Worm (Caenorhabditis elegans) whole organism, L2 larva: ENCODE measurements around the gene F22B7.3.

ENCODE experiments used
- C34F6.9 ChIP-seq: fragments of 150-350 bp; optimal IDR thresholded peaks from 2 replicates; lab custom pipeline; 2014; ENCODE audit warnings: missing biosample characterization, missing genetic modification characterization
- R02D3.7 ChIP-seq: fragments of 150-350 bp; optimal IDR thresholded peaks from 2 replicates; lab custom pipeline; 2014; ENCODE audit warnings: missing biosample characterization, missing genetic modification characterization
- ZK546.5 ChIP-seq: sonication (generic microtip); optimal IDR thresholded peaks from 2 replicates; lab custom pipeline; 2017; ENCODE audit warnings: missing biosample characterization, missing genetic modification characterization
- alr-1 ChIP-seq: fragments of 150-350 bp; optimal IDR thresholded peaks from 2 replicates; lab custom pipeline; 2014; ENCODE audit warnings: missing biosample characterization, missing genetic modification characterization
- aly-2 ChIP-seq: fragments of 150-350 bp; optimal IDR thresholded peaks from 2 replicates; lab custom pipeline; 2014; ENCODE audit warnings: missing biosample characterization, missing genetic modification characterization
- ama-1 ChIP-seq: fragments of 150-350 bp; optimal IDR thresholded peaks from 2 replicates; lab custom pipeline; 2018; ENCODE audit warnings: inconsistent platforms
- blmp-1 ChIP-seq: sonication (generic microtip); optimal IDR thresholded peaks from 2 replicates; lab custom pipeline; 2017; ENCODE audit warnings: missing genetic modification characterization, mild to moderate bottlenecking, missing compliant biosample characterization, antibody characterized with exemption, moderate library complexity; ENCODE audit not compliant: insufficient read depth
- ceh-16 ChIP-seq: fragments of 150-350 bp; optimal IDR thresholded peaks from 2 replicates; lab custom pipeline; 2014; ENCODE audit warnings: missing biosample characterization, missing genetic modification characterization
- ceh-82 ChIP-seq: fragments of 150-350 bp; optimal IDR thresholded peaks from 2 replicates; lab custom pipeline; 2014; ENCODE audit warnings: missing biosample characterization, missing genetic modification characterization
- crh-2 ChIP-seq: sonication (generic microtip); optimal IDR thresholded peaks from 2 replicates; lab custom pipeline; 2017; ENCODE audit warnings: missing biosample characterization, missing genetic modification characterization
- dmd-4 ChIP-seq: sonication (generic microtip); optimal IDR thresholded peaks from 2 replicates; lab custom pipeline; 2017; ENCODE audit warnings: missing biosample characterization, missing genetic modification characterization
- elt-1 ChIP-seq: fragments of 150-350 bp; optimal IDR thresholded peaks from 2 replicates; lab custom pipeline; 2014; ENCODE audit warnings: missing biosample characterization, missing genetic modification characterization
- elt-3 ChIP-seq: sonication (generic microtip); optimal IDR thresholded peaks from 2 replicates; lab custom pipeline; 2017; ENCODE audit warnings: missing biosample characterization, missing genetic modification characterization
- fos-1 ChIP-seq: fragments of 150-350 bp; optimal IDR thresholded peaks from 2 replicates; lab custom pipeline; 2014; ENCODE audit warnings: missing biosample characterization, missing genetic modification characterization
- gmeb-1 ChIP-seq: fragments of 150-350 bp; optimal IDR thresholded peaks from 2 replicates; lab custom pipeline; 2014; ENCODE audit warnings: missing biosample characterization, missing genetic modification characterization
- lin-13 ChIP-seq: fragments of 150-350 bp; optimal IDR thresholded peaks from 2 replicates; lab custom pipeline; 2014; ENCODE audit warnings: missing biosample characterization, missing genetic modification reagents, missing genetic modification characterization
- lin-39 ChIP-seq: fragments of 150-350 bp; optimal IDR thresholded peaks from 2 replicates; lab custom pipeline; 2014; ENCODE audit warnings: missing biosample characterization, missing genetic modification reagents, missing genetic modification characterization
- lsy-2 ChIP-seq, 2 experiments: fragments of 150-350 bp in 1 of 2; sonication (generic microtip) in 1 of 2; optimal IDR thresholded peaks; 2 replicates each; lab custom pipeline; 2014 to 2017; ENCODE audit warnings: missing biosample characterization in 2 of 2, missing genetic modification characterization in 2 of 2
- mbf-1 ChIP-seq: sonication (generic microtip); optimal IDR thresholded peaks from 2 replicates; lab custom pipeline; 2017; ENCODE audit warnings: missing biosample characterization, missing genetic modification characterization
- mdl-1 ChIP-seq, 2 experiments: fragments of 150-350 bp in 1 of 2; sonication (generic microtip) in 1 of 2; optimal IDR thresholded peaks; 2 replicates each; lab custom pipeline; 2017; ENCODE audit warnings: missing biosample characterization in 2 of 2, missing genetic modification characterization in 2 of 2
- nhr-10 ChIP-seq: sonication (generic microtip); optimal IDR thresholded peaks from 2 replicates; lab custom pipeline; 2017; ENCODE audit warnings: missing biosample characterization, missing genetic modification characterization
- nhr-12 ChIP-seq: fragments of 150-350 bp; optimal IDR thresholded peaks from 2 replicates; lab custom pipeline; 2014; ENCODE audit warnings: missing biosample characterization, missing genetic modification characterization
- nhr-129 ChIP-seq: fragments of 150-350 bp; optimal IDR thresholded peaks from 2 replicates; lab custom pipeline; 2014; ENCODE audit warnings: missing biosample characterization, missing genetic modification characterization
- nhr-237 ChIP-seq: fragments of 150-350 bp; optimal IDR thresholded peaks from 2 replicates; lab custom pipeline; 2014; ENCODE audit warnings: missing biosample characterization, missing genetic modification characterization
- nhr-25 ChIP-seq: fragments of 150-350 bp; sonication (generic microtip); optimal IDR thresholded peaks from 3 replicates; lab custom pipeline; 2014; ENCODE audit warnings: missing biosample characterization, missing genetic modification characterization
- nhr-6 ChIP-seq: fragments of 150-350 bp; optimal IDR thresholded peaks from 2 replicates; lab custom pipeline; 2014; ENCODE audit warnings: missing biosample characterization, missing genetic modification characterization
- nhr-77 ChIP-seq: fragments of 150-350 bp; optimal IDR thresholded peaks from 2 replicates; lab custom pipeline; 2014; ENCODE audit warnings: missing biosample characterization, missing genetic modification characterization
- peb-1 ChIP-seq: fragments of 150-350 bp; optimal IDR thresholded peaks from 2 replicates; lab custom pipeline; 2014; ENCODE audit warnings: missing biosample characterization, missing genetic modification characterization
- sem-4 ChIP-seq: fragments of 150-350 bp; optimal IDR thresholded peaks from 2 replicates; lab custom pipeline; 2014; ENCODE audit warnings: missing biosample characterization, missing genetic modification reagents, missing genetic modification characterization
- skn-1 ChIP-seq: sonication (generic microtip); optimal IDR thresholded peaks from 2 replicates; lab custom pipeline; 2017; ENCODE audit warnings: missing biosample characterization, missing genetic modification characterization
- sma-3 ChIP-seq: sonication (generic microtip); optimal IDR thresholded peaks from 2 replicates; lab custom pipeline; 2016; ENCODE audit warnings: missing genetic modification reagents, missing genetic modification characterization, missing compliant biosample characterization
- sma-9 ChIP-seq, 2 experiments: fragments of 150-350 bp in 1 of 2; sonication (generic microtip) in 1 of 2; optimal IDR thresholded peaks; 2 replicates each; lab custom pipeline; 2014 to 2016; ENCODE audit warnings: missing genetic modification characterization in 2 of 2, mild to moderate bottlenecking in 1 of 2, missing biosample characterization in 1 of 2, missing compliant biosample characterization in 1 of 2, missing genetic modification reagents in 1 of 2, moderate library complexity in 1 of 2
- snpc-4 ChIP-seq: fragments of 150-350 bp; optimal IDR thresholded peaks from 2 replicates; lab custom pipeline; 2014; ENCODE audit warnings: missing biosample characterization, missing genetic modification characterization
- unc-39 ChIP-seq: fragments of 150-350 bp; optimal IDR thresholded peaks from 2 replicates; lab custom pipeline; 2014; ENCODE audit warnings: missing biosample characterization, missing genetic modification characterization
- unc-62 ChIP-seq: fragments of 150-350 bp; optimal IDR thresholded peaks from 2 replicates; lab custom pipeline; 2014; ENCODE audit warnings: missing biosample characterization, missing genetic modification reagents, missing genetic modification characterization
- ztf-1 ChIP-seq: fragments of 200-800 bp; sonication (Bioruptor generic); conservative IDR thresholded peaks from 2 replicates; pipeline ENCODE4 v1.3.6; 2022; ENCODE audit warnings: missing genetic modification characterization, missing compliant biosample characterization
- ztf-11 ChIP-seq: sonication (generic microtip); optimal IDR thresholded peaks from 2 replicates; lab custom pipeline; 2017; ENCODE audit warnings: missing biosample characterization, missing genetic modification characterization

Gene F22B7.3

DNA sequence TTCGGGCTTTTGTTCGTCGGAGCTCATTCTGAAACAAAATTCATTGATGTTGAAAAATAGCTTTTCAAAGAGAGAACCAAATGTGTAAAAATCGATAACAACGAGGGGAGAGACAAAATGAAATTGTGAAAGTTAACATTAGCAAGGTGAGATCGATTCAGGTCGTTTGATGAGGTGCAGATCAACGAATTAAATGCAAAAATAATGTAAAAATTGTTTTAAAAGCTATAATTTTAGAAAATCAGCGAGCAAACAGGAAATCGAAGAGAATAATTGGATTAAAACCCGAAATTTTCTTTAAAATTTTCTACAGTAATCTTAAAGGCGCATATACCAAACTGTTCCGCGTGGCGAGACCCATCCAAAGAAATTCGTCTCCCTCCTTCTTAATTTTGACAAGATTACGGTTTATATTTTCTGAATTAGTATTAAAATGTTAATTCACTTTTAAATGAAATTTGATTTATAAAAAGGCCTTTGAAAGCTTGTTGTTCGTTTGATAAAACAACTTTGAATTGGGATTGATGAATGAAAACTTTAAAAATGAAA is 30.2 kb upstream of the F22B7.3 start, which contains the start of gene C13G5.2:
TSS of gene C13G5.2 (minus strand) at position 51 of the 549 bp plus-strand sequence.
- TF ChIP-seq sma-3 (no peak), mdl-1 (tag; optimal IDR thresholded peaks at IDR 0.05; lab: Kevin White, UChicago) (no peak), crh-2 (no peak), nhr-77 (no peak), ztf-1 (GFP tag; lab: Robert Waterston, UW) (no peak), ceh-16 (tag; lab: Kevin White, UChicago) (no peak), elt-3 (tag; lab: Kevin White, UChicago) (no peak), nhr-129 (no peak), lin-39 (tag; lab: Kevin White, UChicago) (no peak), aly-2 (tag; lab: Kevin White, UChicago) (no peak), ama-1 (lab: Kevin White, UChicago) (no peak), ceh-82 (tag; lab: Kevin White, UChicago) (no peak), C34F6.9 (tag; lab: Kevin White, UChicago) (no peak), alr-1 (tag; lab: Kevin White, UChicago) (no peak), snpc-4 (tag; lab: Kevin White, UChicago) (no peak)

DNA sequence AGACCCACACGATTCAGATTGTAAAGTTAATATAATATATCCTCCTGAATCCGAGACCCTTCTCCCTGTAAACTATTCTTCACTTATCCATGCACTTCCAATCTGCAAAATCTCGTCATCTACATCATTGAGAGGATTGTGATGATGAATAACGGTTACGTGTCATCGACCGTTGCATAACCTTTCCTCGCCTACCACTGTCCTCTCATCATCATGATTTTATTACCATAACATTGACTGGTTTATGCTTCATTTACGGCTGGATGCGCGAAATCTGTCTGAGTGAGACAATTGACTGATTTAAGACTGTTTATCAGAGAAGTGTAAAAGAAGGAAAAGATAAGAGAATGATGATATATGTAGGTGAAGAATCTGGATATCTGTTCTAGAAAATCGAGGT is 28.4 kb upstream of the F22B7.3 start:
- TF ChIP-seq ceh-82 (tag; lab: Kevin White, UChicago): no peak
- no peak for TF ChIP-seq elt-1 (tag; lab: Kevin White, UChicago)
- no peak for TF ChIP-seq blmp-1
- TF ChIP-seq nhr-10 (tag; lab: Kevin White, UChicago): no peak
- TF ChIP-seq sma-9 (GFP tag; optimal IDR thresholded peaks at IDR 0.05; lab: Kevin White, UChicago): no peak
- no peak for TF ChIP-seq sma-9 (tag; optimal IDR thresholded peaks at IDR 0.05; lab: Kevin White, UChicago)
- no peak for TF ChIP-seq ztf-1 (GFP tag; lab: Robert Waterston, UW)
- TF ChIP-seq nhr-129: no peak
- TF ChIP-seq nhr-6 (tag; lab: Kevin White, UChicago): no peak
- no peak for TF ChIP-seq ama-1 (lab: Kevin White, UChicago)
- no peak for TF ChIP-seq nhr-237 (tag; lab: Kevin White, UChicago)
- TF ChIP-seq mbf-1 (tag; lab: Kevin White, UChicago): no peak
- TF ChIP-seq unc-39 (tag; lab: Kevin White, UChicago): no peak

DNA sequence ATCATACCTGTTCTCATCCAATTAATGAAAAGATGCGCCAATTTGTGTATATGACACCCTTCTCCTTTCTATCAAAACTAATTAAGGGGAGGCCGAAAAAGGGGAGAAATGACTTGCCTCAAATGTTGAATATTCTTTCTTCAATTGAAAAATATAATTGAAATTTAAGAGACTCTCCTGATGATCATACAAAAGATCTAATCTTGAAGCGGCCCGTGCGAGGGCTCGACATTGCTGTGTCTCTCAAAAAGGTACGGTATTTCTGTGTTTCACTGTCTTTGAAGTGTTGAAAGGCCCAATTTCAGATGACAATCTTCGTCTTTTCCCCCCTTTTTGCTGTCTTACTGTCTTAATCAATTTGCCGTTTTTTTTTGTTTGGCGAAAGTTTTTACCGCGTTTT is 27.7 kb upstream of the F22B7.3 start:
- TF ChIP-seq skn-1 (tag; lab: Kevin White, UChicago): no peak
- peak in 1 of 2 experiments; percentile 14 for TF ChIP-seq lsy-2 (tag; optimal IDR thresholded peaks at IDR 0.05; lab: Kevin White, UChicago)
- TF ChIP-seq mbf-1 (tag; lab: Kevin White, UChicago): no peak
- peak; percentile 58 for TF ChIP-seq nhr-25 (tag; lab: Kevin White, UChicago)
- no peak for TF ChIP-seq gmeb-1 (tag; lab: Kevin White, UChicago)

DNA sequence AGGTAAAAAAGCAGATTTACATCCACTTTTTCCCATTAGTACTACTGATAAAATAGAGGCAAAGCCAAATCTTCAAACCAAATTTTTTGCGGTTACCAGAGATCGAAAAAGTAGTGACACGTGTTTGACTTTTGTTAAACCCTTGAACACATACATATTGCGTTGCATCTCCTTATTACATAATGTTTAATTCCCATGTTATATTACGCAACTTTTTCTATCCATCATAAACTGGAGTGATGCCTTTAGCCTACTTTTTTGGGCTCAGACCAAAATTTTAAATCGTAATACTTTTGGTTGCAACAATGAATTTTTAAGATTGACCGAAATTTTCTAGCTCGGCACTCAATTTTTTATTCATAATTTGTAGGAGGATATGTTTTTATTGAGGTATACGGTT is 26.7 kb upstream of the F22B7.3 start:
- no peak for TF ChIP-seq C34F6.9 (tag; lab: Kevin White, UChicago)
- no peak for TF ChIP-seq lsy-2 (tag; optimal IDR thresholded peaks at IDR 0.05; lab: Kevin White, UChicago)
- no peak for TF ChIP-seq alr-1 (tag; lab: Kevin White, UChicago)
- no peak for TF ChIP-seq ztf-1 (GFP tag; lab: Robert Waterston, UW)
- TF ChIP-seq nhr-12 (tag; lab: Kevin White, UChicago): no peak
- no peak for TF ChIP-seq nhr-10 (tag; lab: Kevin White, UChicago)
- no peak for TF ChIP-seq mdl-1 (tag; optimal IDR thresholded peaks at IDR 0.05; lab: Kevin White, UChicago)
- no peak for TF ChIP-seq ama-1 (lab: Kevin White, UChicago)
- TF ChIP-seq snpc-4 (tag; lab: Kevin White, UChicago): no peak
- TF ChIP-seq elt-3 (tag; lab: Kevin White, UChicago): no peak
- TF ChIP-seq ztf-11 (tag; lab: Kevin White, UChicago): no peak
- no peak for TF ChIP-seq ZK546.5 (tag; lab: Kevin White, UChicago)
- no peak for TF ChIP-seq nhr-6 (tag; lab: Kevin White, UChicago)
- no peak for TF ChIP-seq ceh-16 (tag; lab: Kevin White, UChicago)
- TF ChIP-seq sem-4 (tag; lab: Kevin White, UChicago): no peak
- no peak for TF ChIP-seq unc-62 (GFP tag; lab: Kevin White, UChicago)
- no peak for TF ChIP-seq gmeb-1 (tag; lab: Kevin White, UChicago)
- no peak for TF ChIP-seq R02D3.7

DNA sequence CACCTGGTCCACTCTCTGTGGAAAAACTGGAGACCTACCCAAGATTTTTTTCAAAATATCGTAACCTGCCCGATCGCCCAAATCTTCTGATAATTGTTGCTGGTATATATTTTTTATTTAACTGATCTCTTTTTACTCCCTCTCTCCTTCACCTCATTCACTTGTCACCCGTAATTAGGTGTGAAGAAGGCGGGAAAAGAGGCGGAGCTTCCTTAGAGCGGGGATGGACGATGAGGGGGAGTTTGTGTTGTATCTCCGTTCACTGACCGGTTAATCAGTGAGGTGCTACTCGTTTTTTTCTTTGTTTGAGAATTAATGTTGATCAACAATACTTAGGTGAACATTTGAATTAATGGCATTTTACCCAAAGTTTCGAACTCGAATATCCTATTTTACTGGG is 26.3 kb upstream of the F22B7.3 start, which contains the start of gene ceh-16:
TSS of gene ceh-16 (plus strand) at position 301 of the 400 bp plus-strand sequence.
- TF ChIP-seq sem-4 (tag; lab: Kevin White, UChicago): no peak
- no peak for TF ChIP-seq crh-2
- TF ChIP-seq nhr-129: no peak
- TF ChIP-seq lin-13 (GFP tag; lab: Kevin White, UChicago): no peak
- no peak for TF ChIP-seq ZK546.5 (tag; lab: Kevin White, UChicago)
- no peak for TF ChIP-seq nhr-77
- TF ChIP-seq R02D3.7: no peak
- TF ChIP-seq elt-1 (tag; lab: Kevin White, UChicago): no peak
- TF ChIP-seq peb-1 (tag; lab: Kevin White, UChicago): no peak
- TF ChIP-seq unc-39 (tag; lab: Kevin White, UChicago): no peak
- no peak for TF ChIP-seq dmd-4 (tag; lab: Kevin White, UChicago)
- no peak for TF ChIP-seq fos-1 (tag; lab: Kevin White, UChicago)
- no peak for TF ChIP-seq blmp-1
- TF ChIP-seq lsy-2 (tag; optimal IDR thresholded peaks at IDR 0.05; lab: Kevin White, UChicago): no peak
- no peak for TF ChIP-seq ceh-82 (tag; lab: Kevin White, UChicago)
